Fruit fly (Drosophila melanogaster): Measurements from ENCODE around the gene Sgs7.

- TF ChIP-seq fkh (GFP tag; optimal IDR thresholded peaks at IDR 0.05): no peak
- peak; percentile 53 for TF ChIP-seq Gug (GFP tag; IDR thresholded peaks at IDR 0.05)
Observed at dm6 chr3L:11551949-11552348, 42.3 kb downstream of the Sgs7 start.
